Fruit fly (Drosophila melanogaster) whole organism, embryonic: ENCODE results near the gene CG2898.

Experiments used
- CG10979 ChIP-seq: fragments of 200-800 bp; sonication (Bioruptor generic); optimal IDR thresholded peaks from 2 replicates; lab custom pipeline; 2018; ENCODE audit warnings: missing biosample characterization, mild to moderate bottlenecking, missing genetic modification characterization, moderate library complexity
- CG11723 ChIP-seq: fragments of 200-800 bp; sonication (Bioruptor generic); optimal IDR thresholded peaks from 2 replicates; lab custom pipeline; 2017; ENCODE audit warnings: missing biosample characterization, mild to moderate bottlenecking, missing genetic modification characterization
- CG13287 ChIP-seq: fragments of 200-800 bp; sonication (Bioruptor generic); IDR thresholded peaks from 2 replicates; pipeline ENCODE4 v1.3.6; 2022; ENCODE audit warnings: missing biosample characterization, missing genetic modification characterization; ENCODE audit not compliant: partially characterized antibody
- CG13296 ChIP-seq: fragments of 200-800 bp; sonication (Bioruptor generic); optimal IDR thresholded peaks from 3 replicates; lab custom pipeline; 2018; ENCODE audit warnings: missing biosample characterization, mild to moderate bottlenecking, missing genetic modification characterization
- CG13624 ChIP-seq: fragments of 200-800 bp; sonication (Bioruptor generic); optimal IDR thresholded peaks from 2 replicates; lab custom pipeline; 2016; ENCODE audit warnings: missing biosample characterization, missing genetic modification characterization
- CG14050 ChIP-seq: fragments of 200-800 bp; sonication (Bioruptor generic); IDR thresholded peaks from 3 replicates; pipeline ENCODE4 v1.3.6; 2022; ENCODE audit warnings: missing biosample characterization, missing genetic modification characterization
- CG15601 ChIP-seq: fragments of 200-800 bp; sonication (Bioruptor generic); optimal IDR thresholded peaks from 3 replicates; lab custom pipeline; 2019; ENCODE audit warnings: missing biosample characterization, mild to moderate bottlenecking, missing genetic modification characterization, moderate library complexity
- CG1792 ChIP-seq: fragments of 200-800 bp; sonication (Bioruptor generic); optimal IDR thresholded peaks from 2 replicates; lab custom pipeline; 2016; ENCODE audit warnings: missing biosample characterization, missing genetic modification characterization
- CG18619 ChIP-seq: fragments of 200-800 bp; sonication (Bioruptor generic); optimal IDR thresholded peaks from 3 replicates; lab custom pipeline; 2017; ENCODE audit warnings: missing biosample characterization, mild to moderate bottlenecking, missing genetic modification characterization
- CG2120 ChIP-seq: fragments of 200-800 bp; sonication (Bioruptor generic); optimal IDR thresholded peaks from 3 replicates; lab custom pipeline; 2016; ENCODE audit warnings: missing biosample characterization, missing genetic modification characterization
- CG3065 ChIP-seq: fragments of 200-800 bp; sonication (Bioruptor generic); optimal IDR thresholded peaks from 2 replicates; lab custom pipeline; 2016; ENCODE audit warnings: missing biosample characterization, missing genetic modification characterization
- CG31365 ChIP-seq: fragments of 200-800 bp; sonication (Bioruptor generic); optimal IDR thresholded peaks from 2 replicates; lab custom pipeline; 2018; ENCODE audit warnings: missing biosample characterization, mild to moderate bottlenecking, missing genetic modification characterization
- CG32532 ChIP-seq: fragments of 200-800 bp; sonication (Bioruptor generic); IDR thresholded peaks from 2 replicates; pipeline ENCODE4 v1.3.6; 2022; ENCODE audit warnings: missing biosample characterization, missing genetic modification characterization
- CG4360 ChIP-seq: fragments of 200-800 bp; sonication (Bioruptor generic); IDR thresholded peaks from 2 replicates; pipeline ENCODE4 v1.3.6; 2022; ENCODE audit warnings: missing biosample characterization, missing genetic modification characterization
- CG5953 ChIP-seq: fragments of 200-800 bp; sonication (Bioruptor generic); IDR thresholded peaks from 2 replicates; pipeline ENCODE4 v1.3.6; 2022; ENCODE audit warnings: missing biosample characterization, missing genetic modification characterization
- CG6272 ChIP-seq: fragments of 200-800 bp; sonication (Bioruptor generic); IDR thresholded peaks from 2 replicates; pipeline ENCODE4 v1.3.6; 2022; ENCODE audit warnings: missing biosample characterization, missing genetic modification characterization
- CG6689 ChIP-seq: fragments of 200-800 bp; sonication (Bioruptor generic); IDR thresholded peaks from 2 replicates; pipeline ENCODE4 v1.3.6; 2022; ENCODE audit warnings: missing biosample characterization, missing genetic modification characterization
- CG6854 ChIP-seq: fragments of 200-800 bp; sonication (Bioruptor generic); optimal IDR thresholded peaks from 3 replicates; lab custom pipeline; 2017; ENCODE audit warnings: missing biosample characterization, mild to moderate bottlenecking, missing genetic modification characterization
- CG7357 ChIP-seq: fragments of 200-800 bp; sonication (Bioruptor generic); IDR thresholded peaks from 3 replicates; pipeline ENCODE4 v1.3.6; 2022; ENCODE audit warnings: missing biosample characterization, missing genetic modification characterization
- D19B ChIP-seq: fragments of 200-800 bp; sonication (Bioruptor generic); optimal IDR thresholded peaks from 2 replicates; lab custom pipeline; 2017; ENCODE audit warnings: missing biosample characterization, mild to moderate bottlenecking, missing genetic modification characterization
- Dfd ChIP-seq, 2 experiments: fragments of >200 bp; optimal IDR thresholded peaks; 2 replicates each; lab custom pipeline; 2017; ENCODE audit warnings: missing biosample characterization in 2 of 2, missing genetic modification characterization in 2 of 2
- Dref ChIP-seq: fragments of 200-800 bp; sonication (Bioruptor generic); IDR thresholded peaks from 2 replicates; pipeline ENCODE4 v1.3.6; 2022; ENCODE audit warnings: missing biosample characterization, missing genetic modification characterization
- Fer2 ChIP-seq: fragments of 200-800 bp; sonication (Bioruptor generic); optimal IDR thresholded peaks from 2 replicates; lab custom pipeline; 2018; ENCODE audit warnings: missing biosample characterization, mild to moderate bottlenecking, missing genetic modification characterization, moderate library complexity
- Hey ChIP-seq: fragments of 200-800 bp; sonication (Bioruptor generic); optimal IDR thresholded peaks from 3 replicates; lab custom pipeline; 2018; ENCODE audit warnings: missing biosample characterization, mild to moderate bottlenecking, missing genetic modification characterization
- Jarid2 ChIP-seq: fragments of 200-800 bp; sonication (Bioruptor generic); optimal IDR thresholded peaks from 3 replicates; lab custom pipeline; 2017; ENCODE audit warnings: mild to moderate bottlenecking, missing biosample characterization, missing genetic modification reagents, missing genetic modification characterization
- NK7.1 ChIP-seq: fragments of 200-800 bp; sonication (Bioruptor generic); optimal IDR thresholded peaks from 3 replicates; lab custom pipeline; 2016; ENCODE audit warnings: missing biosample characterization, missing genetic modification characterization
- Optix ChIP-seq: fragments of 200-800 bp; sonication (Bioruptor generic); IDR thresholded peaks from 3 replicates; pipeline ENCODE4 v1.3.6; 2022; ENCODE audit warnings: missing biosample characterization, missing genetic modification characterization
- ato ChIP-seq: fragments of 200-800 bp; sonication (Bioruptor generic); IDR thresholded peaks from 2 replicates; pipeline ENCODE4 v1.3.6; 2022; ENCODE audit warnings: missing biosample characterization, missing genetic modification characterization; ENCODE audit not compliant: partially characterized antibody
- az2 ChIP-seq: fragments of 200-800 bp; sonication (Bioruptor generic); optimal IDR thresholded peaks from 3 replicates; lab custom pipeline; 2016; ENCODE audit warnings: missing biosample characterization, missing genetic modification characterization
- br ChIP-seq: fragments of >200 bp; optimal IDR thresholded peaks from 2 replicates; lab custom pipeline; 2017
- btn ChIP-seq: fragments of 200-800 bp; sonication (Bioruptor generic); optimal IDR thresholded peaks from 2 replicates; lab custom pipeline; 2016; ENCODE audit warnings: missing biosample characterization, missing genetic modification characterization
- cwo ChIP-seq: fragments of 200-800 bp; sonication (Bioruptor generic); optimal IDR thresholded peaks from 3 replicates; lab custom pipeline; 2017; ENCODE audit warnings: missing biosample characterization, missing genetic modification characterization, mild to moderate bottlenecking, moderate library complexity, missing genetic modification reagents
- en ChIP-seq: fragments of 200-800 bp; sonication (Bioruptor generic); optimal IDR thresholded peaks from 2 replicates; lab custom pipeline; 2016; ENCODE audit warnings: missing biosample characterization, missing genetic modification characterization
- esg ChIP-seq: fragments of 200-800 bp; sonication (Bioruptor generic); conservative IDR thresholded peaks from 2 replicates; pipeline ENCODE4 v1.3.6; 2022; ENCODE audit warnings: missing biosample characterization, missing genetic modification characterization
- eve ChIP-seq, 2 experiments: fragments of >200 bp; optimal IDR thresholded peaks; 2 replicates each; lab custom pipeline; 2017; ENCODE audit warnings: missing biosample characterization in 2 of 2, missing genetic modification characterization in 2 of 2
- ind ChIP-seq: fragments of 200-800 bp; sonication (Bioruptor generic); optimal IDR thresholded peaks from 3 replicates; lab custom pipeline; 2016; ENCODE audit warnings: missing biosample characterization, missing genetic modification characterization
- jing ChIP-seq: fragments of 200-800 bp; sonication (Bioruptor generic); optimal IDR thresholded peaks from 2 replicates; lab custom pipeline; 2018; ENCODE audit warnings: missing biosample characterization, mild to moderate bottlenecking, missing genetic modification characterization
- lab ChIP-seq: fragments of 200-800 bp; sonication (Bioruptor generic); optimal IDR thresholded peaks from 3 replicates; lab custom pipeline; 2017; ENCODE audit warnings: missing biosample characterization, missing genetic modification characterization, mild to moderate bottlenecking, moderate library complexity, missing genetic modification reagents
- lbe ChIP-seq: fragments of 200-800 bp; sonication (Bioruptor generic); optimal IDR thresholded peaks from 2 replicates; lab custom pipeline; 2016; ENCODE audit warnings: missing biosample characterization, mild to moderate bottlenecking, missing genetic modification characterization
- mld ChIP-seq: fragments of 200-800 bp; sonication (Bioruptor generic); IDR thresholded peaks from 3 replicates; pipeline ENCODE4 v1.3.6; 2022; ENCODE audit warnings: missing biosample characterization, missing genetic modification characterization; ENCODE audit not compliant: partially characterized antibody
- otp ChIP-seq: fragments of 200-800 bp; sonication (Bioruptor generic); IDR thresholded peaks from 3 replicates; pipeline ENCODE4, ENCODE4 v1.3.6; 2022; ENCODE audit warnings: missing biosample characterization, missing genetic modification characterization
- pb ChIP-seq: fragments of 200-800 bp; sonication (Bioruptor generic); optimal IDR thresholded peaks from 3 replicates; lab custom pipeline; 2016; ENCODE audit warnings: missing biosample characterization, missing genetic modification characterization
- row ChIP-seq: fragments of 200-800 bp; sonication (Bioruptor generic); IDR thresholded peaks from 3 replicates; pipeline ENCODE4 v1.3.6; 2022; ENCODE audit warnings: missing biosample characterization, missing genetic modification characterization
- sug ChIP-seq: fragments of 200-800 bp; optimal IDR thresholded peaks from 2 replicates; lab custom pipeline; 2019; ENCODE audit warnings: missing biosample characterization, mild to moderate bottlenecking, missing genetic modification characterization, moderate library complexity
- tll ChIP-seq, 2 experiments: fragments of 200-800 bp in 1 of 2; fragments of >200 bp in 1 of 2; sonication (Bioruptor generic) in 1 of 2; optimal IDR thresholded peaks; 2 replicates each; lab custom pipeline; 2017 to 2019; ENCODE audit warnings: missing biosample characterization in 2 of 2, missing genetic modification characterization in 2 of 2, mild to moderate bottlenecking in 1 of 2, moderate library complexity in 1 of 2
- tna ChIP-seq: fragments of 200-800 bp; sonication (Bioruptor generic); IDR thresholded peaks from 2 replicates; pipeline ENCODE4 v1.3.6; 2022; ENCODE audit warnings: missing biosample characterization, missing genetic modification characterization; ENCODE audit not compliant: partially characterized antibody
- trem ChIP-seq: fragments of 200-800 bp; optimal IDR thresholded peaks from 3 replicates; lab custom pipeline; 2019; ENCODE audit warnings: missing biosample characterization, mild to moderate bottlenecking, missing genetic modification characterization, moderate library complexity
- unc-4 ChIP-seq: fragments of 200-800 bp; sonication (Bioruptor generic); IDR thresholded peaks from 2 replicates; pipeline ENCODE4 v1.3.6; 2022; ENCODE audit warnings: missing biosample characterization, missing genetic modification characterization; ENCODE audit not compliant: partially characterized antibody
- wor ChIP-seq: fragments of 200-800 bp; sonication (Bioruptor generic); IDR thresholded peaks from 2 replicates; pipeline ENCODE4 v1.3.6; 2022; ENCODE audit warnings: missing biosample characterization, missing genetic modification characterization
- z ChIP-seq: fragments of 200-800 bp; sonication (Bioruptor generic); IDR thresholded peaks from 3 replicates; pipeline ENCODE4 v1.3.6; 2022; ENCODE audit warnings: missing biosample characterization, missing genetic modification characterization
- zen ChIP-seq: fragments of 200-800 bp; sonication (Bioruptor generic); optimal IDR thresholded peaks from 3 replicates; lab custom pipeline; 2018; ENCODE audit warnings: missing biosample characterization, mild to moderate bottlenecking, missing genetic modification characterization, moderate library complexity

CG2898 gene

dm6 chrX:10397514-10398133 is 22.4 kb downstream of the CG2898 start (continued):
- TF ChIP-seq D19B (GFP tag; lab: Kevin White, UChicago) (peak; percentile 65), Hey (tag; lab: Kevin White, UChicago) (no peak), ato (no peak), cwo (peak; percentile 71), lab (GFP tag; lab: Kevin White, UChicago) (peak; percentile 56), wor (0 out of 2 replicates have a peak, but pooled peaks have one; percentile 12), Dref (GFP tag; lab: Robert Waterston, UW) (no peak), unc-4 (GFP tag; lab: Robert Waterston, UW) (no peak), tna (GFP tag; lab: Robert Waterston, UW) (no peak), ind (GFP tag; lab: Kevin White, UChicago) (no peak), trem (tag; lab: Kevin White, UChicago) (no peak), eve (GFP tag; optimal IDR thresholded peaks at IDR 0.05; lab: Kevin White, UChicago) (no peak), CG11723 (GFP tag; lab: Kevin White, UChicago) (no peak), tll (GFP tag; optimal IDR thresholded peaks at IDR 0.05; lab: Kevin White, UChicago) (no peak), CG10979 (no peak), esg (no peak; the same call in 1 of the 2 replicates), en (GFP tag; lab: Kevin White, UChicago) (no peak), pb (GFP tag; lab: Kevin White, UChicago) (no peak), jing (no peak), CG2120 (GFP tag; lab: Kevin White, UChicago) (peak; percentile 43), CG13296 (no peak), CG1792 (GFP tag; lab: Kevin White, UChicago) (no peak), CG3065 (GFP tag; lab: Kevin White, UChicago) (no peak), z (GFP tag; lab: Robert Waterston, UW) (no peak), Jarid2 (GFP tag; lab: Kevin White, UChicago) (no peak), zen (tag; lab: Kevin White, UChicago) (no peak), CG18619 (GFP tag; lab: Kevin White, UChicago) (no peak), mld (GFP tag; lab: Robert Waterston, UW) (no peak), sug (tag; lab: Kevin White, UChicago) (peak; percentile 46), CG32532 (peak; percentile 67; the same call in 1 of the 2 replicates), btn (no peak), CG6272 (GFP tag; lab: Robert Waterston, UW) (no peak), lbe (GFP tag; lab: Kevin White, UChicago) (no peak), CG6689 (GFP tag; lab: Robert Waterston, UW) (peak; percentile 55; the same call in 1 of the 2 replicates), Dfd (GFP tag; optimal IDR thresholded peaks at IDR 0.05; lab: Kevin White, UChicago) (no peak), CG15601 (tag; lab: Kevin White, UChicago) (no peak), az2 (GFP tag; lab: Kevin White, UChicago) (no peak), row (GFP tag; lab: Robert Waterston, UW) (peak; percentile 82), CG5953 (no peak), br (no peak), CG31365 (no peak), Fer2 (no peak), CG14050 (GFP tag; lab: Robert Waterston, UW) (no peak), CG6854 (GFP tag; lab: Kevin White, UChicago) (no peak), CG4360 (GFP tag; lab: Robert Waterston, UW) (no peak), otp (no peak), NK7.1 (GFP tag; lab: Kevin White, UChicago) (no peak), CG13287 (no peak), CG7357 (GFP tag; lab: Robert Waterston, UW) (no peak), CG13624 (no peak), Optix (GFP tag; lab: Robert Waterston, UW) (no peak)
